Fruit fly (Drosophila melanogaster): ENCODE measurements around the gene Gr93c.

Gr93c gene

dm6 chr3R:21828785-21829486, 16.1 kb downstream of the Gr93c start (continued):
- TF ChIP-seq pdm3 (GFP tag; optimal IDR thresholded peaks at IDR 0.05), result peak; percentile 67
- no peak for TF ChIP-seq vri (GFP tag; optimal IDR thresholded peaks at IDR 0.05)
- TF ChIP-seq CG16779 (tag; optimal IDR thresholded peaks at IDR 0.05), result peak; percentile 52
- peak; percentile 77 for TF ChIP-seq CG6808 (GFP tag; optimal IDR thresholded peaks at IDR 0.05)
- TF ChIP-seq acj6 (GFP tag; optimal IDR thresholded peaks at IDR 0.05), result peak; percentile 77
- no peak for TF ChIP-seq CG11902 (GFP tag; optimal IDR thresholded peaks at IDR 0.05)
- TF ChIP-seq CG6792 (GFP tag; optimal IDR thresholded peaks at IDR 0.05), result peak; percentile 64
- TF ChIP-seq Eip93F (GFP tag; optimal IDR thresholded peaks at IDR 0.05), result no peak
- peak; percentile 52 for TF ChIP-seq Sox14 (GFP tag; optimal IDR thresholded peaks at IDR 0.05)
- peak; percentile 83 for TF ChIP-seq CG3032 (tag; optimal IDR thresholded peaks at IDR 0.05)
- TF ChIP-seq fkh (GFP tag; optimal IDR thresholded peaks at IDR 0.05), result no peak
- peak; percentile 75 for TF ChIP-seq CG11762 (GFP tag; optimal IDR thresholded peaks at IDR 0.05; ENCODE audit: insufficient read depth)
- peak; percentile 75 for TF ChIP-seq CG3919 (GFP tag; optimal IDR thresholded peaks at IDR 0.05)
- TF ChIP-seq salr (GFP tag; optimal IDR thresholded peaks at IDR 0.05), result peak; percentile 22 to 77
- peak; percentile 93 for TF ChIP-seq CG32006 (GFP tag; optimal IDR thresholded peaks at IDR 0.05)
- no peak for TF ChIP-seq fd85E (GFP tag; optimal IDR thresholded peaks at IDR 0.05)
- TF ChIP-seq CG1621 (tag; optimal IDR thresholded peaks at IDR 0.05), result peak; percentile 60

DNA sequence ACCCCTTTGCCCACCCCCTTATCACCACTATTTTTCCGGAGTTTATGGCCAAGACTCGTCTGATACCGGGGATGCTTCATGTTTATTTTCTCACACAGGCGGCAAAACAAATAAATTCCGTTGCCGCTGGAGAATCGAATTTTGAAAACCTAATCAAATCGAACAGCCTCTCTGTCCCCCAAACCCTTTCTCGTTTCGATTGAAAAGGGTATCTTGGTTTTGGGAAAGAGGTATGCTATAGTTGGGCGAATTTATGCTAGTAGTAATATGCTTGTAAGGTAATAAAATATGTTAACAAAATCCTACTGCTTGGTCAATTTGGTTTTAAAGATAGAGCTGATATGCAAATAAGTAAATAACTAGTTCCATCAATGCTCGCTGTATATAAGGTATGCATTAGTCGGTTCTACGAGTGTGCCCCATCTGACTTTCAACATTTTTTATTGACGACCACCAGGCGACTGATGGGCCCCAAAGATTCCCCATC, 17.0 kb downstream of the Gr93c start:
- no peak for TF ChIP-seq ss (GFP tag; optimal IDR thresholded peaks at IDR 0.05)
- TF ChIP-seq CG4318 (GFP tag; optimal IDR thresholded peaks at IDR 0.05), result no peak
- TF ChIP-seq pdm3 (GFP tag; optimal IDR thresholded peaks at IDR 0.05), result peak; percentile 17
- TF ChIP-seq Eip75B (GFP tag; optimal IDR thresholded peaks at IDR 0.05), result no peak
- TF ChIP-seq CG32006 (GFP tag; optimal IDR thresholded peaks at IDR 0.05), result peak; percentile 16
- TF ChIP-seq Hr39 (GFP tag; optimal IDR thresholded peaks at IDR 0.05), result peak; percentile 60
- TF ChIP-seq Lpt (GFP tag; optimal IDR thresholded peaks at IDR 0.05), result no peak
- no peak for TF ChIP-seq CG8319 (GFP tag; optimal IDR thresholded peaks at IDR 0.05)
- peak; percentile 22 for TF ChIP-seq Met (GFP tag; optimal IDR thresholded peaks at IDR 0.05)
- TF ChIP-seq CG34406 (GFP tag; optimal IDR thresholded peaks at IDR 0.05), result no peak
- no peak for TF ChIP-seq CG7368 (GFP tag; optimal IDR thresholded peaks at IDR 0.05)
- no peak for TF ChIP-seq Hr38 (GFP tag; optimal IDR thresholded peaks at IDR 0.05)
- TF ChIP-seq acj6 (GFP tag; optimal IDR thresholded peaks at IDR 0.05), result peak; percentile 12
- TF ChIP-seq Sox102F (GFP tag; optimal IDR thresholded peaks at IDR 0.05), result peak; percentile 11
- peak; percentile 73 for TF ChIP-seq Eip78C (GFP tag)
- TF ChIP-seq Ets21C (GFP tag; optimal IDR thresholded peaks at IDR 0.05), result peak; percentile 25
- TF ChIP-seq CG6808 (GFP tag; optimal IDR thresholded peaks at IDR 0.05), result no peak
- TF ChIP-seq svp (GFP tag), result peak; percentile 56
- TF ChIP-seq CG10669 (GFP tag; optimal IDR thresholded peaks at IDR 0.05), result no peak
- TF ChIP-seq topi (GFP tag; optimal IDR thresholded peaks at IDR 0.05), result peak; percentile 35
- no peak for TF ChIP-seq salr (GFP tag; optimal IDR thresholded peaks at IDR 0.05)
- TF ChIP-seq CG31627 (GFP tag; optimal IDR thresholded peaks at IDR 0.05), result peak; percentile 60
- peak; percentile 41; the same call in 1 of the 2 replicates for TF ChIP-seq CG15336 (GFP tag; IDR thresholded peaks at IDR 0.05)
- TF ChIP-seq net (GFP tag; optimal IDR thresholded peaks at IDR 0.05), result no peak
- TF ChIP-seq OdsH (GFP tag; optimal IDR thresholded peaks at IDR 0.05), result peak; percentile 20
- no peak for TF ChIP-seq Sox14 (GFP tag; optimal IDR thresholded peaks at IDR 0.05)
- peak; percentile 3 for TF ChIP-seq Hr4 (GFP tag; optimal IDR thresholded peaks at IDR 0.05)
- TF ChIP-seq CG10631 (GFP tag; optimal IDR thresholded peaks at IDR 0.05), result peak; percentile 41
- TF ChIP-seq esn (GFP tag; optimal IDR thresholded peaks at IDR 0.05), result peak; percentile 26
- no peak for TF ChIP-seq CG6792 (GFP tag; optimal IDR thresholded peaks at IDR 0.05)
- TF ChIP-seq CG11902 (GFP tag; optimal IDR thresholded peaks at IDR 0.05), result peak; percentile 8
- peak; percentile 72 for TF ChIP-seq fkh (GFP tag; optimal IDR thresholded peaks at IDR 0.05)
- peak; percentile 44 for TF ChIP-seq lz (GFP tag; optimal IDR thresholded peaks at IDR 0.05)
- TF ChIP-seq vri (GFP tag; optimal IDR thresholded peaks at IDR 0.05), result no peak
- TF ChIP-seq CG8632 (GFP tag; optimal IDR thresholded peaks at IDR 0.05), result no peak
- no peak for TF ChIP-seq fd85E (GFP tag; optimal IDR thresholded peaks at IDR 0.05)
- no peak; the same call in 2 of the 3 replicates for TF ChIP-seq CG6163 (GFP tag; IDR thresholded peaks at IDR 0.05)
- TF ChIP-seq CG11762 (GFP tag; optimal IDR thresholded peaks at IDR 0.05; ENCODE audit: insufficient read depth), result no peak
- TF ChIP-seq Blimp-1 (GFP tag; optimal IDR thresholded peaks at IDR 0.05), result no peak
- no peak for TF ChIP-seq CG16779 (tag; optimal IDR thresholded peaks at IDR 0.05)

All from whole organism, prepupa.